Worm (Caenorhabditis elegans) whole organism, L3 larva: ENCODE results near the gene Y43F8B.14.

Source experiments
- ZK546.5 ChIP-seq: sonication (generic microtip); optimal IDR thresholded peaks from 2 replicates; lab custom pipeline; 2017; ENCODE audit warnings: missing biosample characterization, missing genetic modification characterization
- ama-1 ChIP-seq: fragments of 150-350 bp; optimal IDR thresholded peaks from 2 replicates; lab custom pipeline; 2018
- ceh-16 ChIP-seq: sonication (generic microtip); optimal IDR thresholded peaks from 2 replicates; lab custom pipeline; 2017; ENCODE audit warnings: missing biosample characterization, missing genetic modification characterization
- ceh-82 ChIP-seq: fragments of 150-350 bp; optimal IDR thresholded peaks from 2 replicates; lab custom pipeline; 2014; ENCODE audit warnings: missing biosample characterization, missing genetic modification characterization
- ceh-9 ChIP-seq: sonication (generic microtip); optimal IDR thresholded peaks from 2 replicates; lab custom pipeline; 2018; ENCODE audit warnings: missing biosample characterization, missing genetic modification characterization
- daf-12 ChIP-seq: fragments of 150-350 bp; optimal IDR thresholded peaks from 2 replicates; lab custom pipeline; 2014; ENCODE audit warnings: missing biosample characterization, missing genetic modification reagents, missing genetic modification characterization
- egl-27 ChIP-seq: sonication (generic microtip); optimal IDR thresholded peaks from 4 replicates; lab custom pipeline; 2017; ENCODE audit warnings: missing biosample characterization, missing genetic modification reagents, missing genetic modification characterization
- egl-5 ChIP-seq: fragments of 150-350 bp; optimal IDR thresholded peaks from 2 replicates; lab custom pipeline; 2017; ENCODE audit warnings: missing biosample characterization, missing genetic modification reagents, missing genetic modification characterization, inconsistent platforms
- elt-1 ChIP-seq: fragments of 150-350 bp; optimal IDR thresholded peaks from 2 replicates; lab custom pipeline; 2014; ENCODE audit warnings: missing biosample characterization, missing genetic modification characterization
- elt-2 ChIP-seq: sonication (generic microtip); optimal IDR thresholded peaks from 2 replicates; lab custom pipeline; 2016; ENCODE audit warnings: missing genetic modification reagents, mild to moderate bottlenecking, missing genetic modification characterization, missing compliant biosample characterization
- eor-1 ChIP-seq, 2 experiments: fragments of 150-350 bp; optimal IDR thresholded peaks; 2 replicates each; lab custom pipeline; 2014 to 2018; ENCODE audit warnings: missing biosample characterization in 2 of 2, missing genetic modification characterization in 2 of 2
- fkh-10 ChIP-seq: sonication (generic microtip); optimal IDR thresholded peaks from 2 replicates; lab custom pipeline; 2017; ENCODE audit warnings: missing biosample characterization, missing genetic modification reagents, missing genetic modification characterization
- fkh-2 ChIP-seq: fragments of 150-350 bp; optimal IDR thresholded peaks from 2 replicates; lab custom pipeline; 2014; ENCODE audit warnings: missing biosample characterization, missing genetic modification reagents, missing genetic modification characterization
- fos-1 ChIP-seq: fragments of 150-350 bp; optimal IDR thresholded peaks from 2 replicates; lab custom pipeline; 2014; ENCODE audit warnings: missing biosample characterization, missing genetic modification characterization
- jun-1 ChIP-seq: fragments of 150-350 bp; optimal IDR thresholded peaks from 2 replicates; lab custom pipeline; 2014; ENCODE audit warnings: missing biosample characterization, missing genetic modification reagents, missing genetic modification characterization
- lin-15B ChIP-seq: fragments of 150-350 bp; optimal IDR thresholded peaks from 2 replicates; lab custom pipeline; 2014; ENCODE audit warnings: missing biosample characterization, missing genetic modification characterization
- lin-39 ChIP-seq: fragments of 150-350 bp; optimal IDR thresholded peaks from 2 replicates; lab custom pipeline; 2018; ENCODE audit warnings: missing biosample characterization, missing genetic modification reagents, missing genetic modification characterization
- mdl-1 ChIP-seq: fragments of 150-350 bp; optimal IDR thresholded peaks from 2 replicates; lab custom pipeline; 2014; ENCODE audit warnings: missing biosample characterization, missing genetic modification characterization
- mml-1 ChIP-seq: fragments of 150-350 bp; sonication (generic microtip); optimal IDR thresholded peaks from 3 replicates; lab custom pipeline; 2014; ENCODE audit warnings: missing biosample characterization, missing genetic modification characterization
- nhr-23 ChIP-seq: fragments of 150-350 bp; optimal IDR thresholded peaks from 2 replicates; lab custom pipeline; 2014; ENCODE audit warnings: missing biosample characterization, missing genetic modification reagents, missing genetic modification characterization
- nhr-237 ChIP-seq: fragments of 150-350 bp; optimal IDR thresholded peaks from 2 replicates; lab custom pipeline; 2014; ENCODE audit warnings: missing biosample characterization, missing genetic modification characterization
- nhr-25 ChIP-seq: sonication (generic microtip); optimal IDR thresholded peaks from 2 replicates; lab custom pipeline; 2017; ENCODE audit warnings: missing biosample characterization, missing genetic modification characterization
- nhr-28 ChIP-seq: fragments of 150-350 bp; optimal IDR thresholded peaks from 2 replicates; lab custom pipeline; 2014; ENCODE audit warnings: missing biosample characterization, missing genetic modification characterization
- nhr-43 ChIP-seq: sonication (generic microtip); optimal IDR thresholded peaks from 2 replicates; lab custom pipeline; 2016; ENCODE audit warnings: mild to moderate bottlenecking, missing genetic modification characterization, missing compliant biosample characterization; ENCODE audit not compliant: poor library complexity, severe bottlenecking
- nhr-67 ChIP-seq: fragments of 150-350 bp; optimal IDR thresholded peaks from 2 replicates; lab custom pipeline; 2014; ENCODE audit warnings: missing biosample characterization, missing genetic modification characterization
- nhr-76 ChIP-seq: fragments of 150-350 bp; sonication (generic microtip); optimal IDR thresholded peaks from 5 replicates; lab custom pipeline; 2014; ENCODE audit warnings: missing biosample characterization, missing genetic modification characterization
- pha-4 ChIP-seq: fragments of 150-350 bp; optimal IDR thresholded peaks from 2 replicates; lab custom pipeline; 2014; ENCODE audit warnings: missing biosample characterization, missing genetic modification reagents, missing genetic modification characterization
- pqm-1 ChIP-seq: fragments of 150-350 bp; optimal IDR thresholded peaks from 2 replicates; lab custom pipeline; 2017; ENCODE audit warnings: missing biosample characterization, missing genetic modification characterization, inconsistent platforms
- snpc-4 ChIP-seq: fragments of 150-350 bp; optimal IDR thresholded peaks from 2 replicates; lab custom pipeline; 2014; ENCODE audit warnings: missing biosample characterization, missing genetic modification characterization
- ztf-11 ChIP-seq: fragments of 150-350 bp; optimal IDR thresholded peaks from 2 replicates; lab custom pipeline; 2014; ENCODE audit warnings: missing biosample characterization, missing genetic modification characterization
- ztf-4 ChIP-seq: fragments of 150-350 bp; optimal IDR thresholded peaks from 2 replicates; lab custom pipeline; 2014; ENCODE audit warnings: missing biosample characterization, missing genetic modification characterization

Y43F8B.14 gene

ce11 chrV:19432030-19432429 is 23.7 kb downstream of the Y43F8B.14 start:
- TF ChIP-seq lin-15B, result no peak
- no peak for TF ChIP-seq ama-1
- peak; percentile 40 for TF ChIP-seq elt-2
- no peak for TF ChIP-seq fos-1 (tag; lab: Kevin White, UChicago)

- TF ChIP-seq nhr-67 (tag; lab: Kevin White, UChicago) (no peak), fkh-2 (tag; lab: Kevin White, UChicago) (no peak)
Observed at ce11 chrV:19431036-19431435, 24.7 kb downstream of the Y43F8B.14 start, which contains the start of gene srw-85. Gene srw-85, minus strand, starts transcription at chrV:19431136.

- TF ChIP-seq nhr-43, result no peak
- no peak for TF ChIP-seq ztf-11 (tag; lab: Kevin White, UChicago)
- TF ChIP-seq egl-5 (tag; lab: Kevin White, UChicago), result no peak
- TF ChIP-seq fkh-10 (GFP tag; lab: Kevin White, UChicago), result no peak
- TF ChIP-seq ceh-16, result no peak
- no peak for TF ChIP-seq elt-2
- TF ChIP-seq eor-1 (tag; optimal IDR thresholded peaks at IDR 0.05; lab: Kevin White, UChicago), result no peak
- no peak for TF ChIP-seq ceh-82
- no peak for TF ChIP-seq nhr-28 (tag; lab: Kevin White, UChicago)
- TF ChIP-seq ztf-4 (tag; lab: Kevin White, UChicago), result no peak
- no peak for TF ChIP-seq lin-15B
- no peak for TF ChIP-seq snpc-4 (tag; lab: Kevin White, UChicago)
- no peak for TF ChIP-seq ZK546.5 (tag; lab: Kevin White, UChicago)
Observed at ce11 chrV:19430351-19430913, 25.3 kb downstream of the Y43F8B.14 start.

- TF ChIP-seq nhr-23 (tag; lab: Kevin White, UChicago) (peak; percentile 28), nhr-43 (peak; percentile 21), lin-39 (tag; lab: Kevin White, UChicago) (no peak), ztf-4 (tag; lab: Kevin White, UChicago) (no peak), pha-4 (tag; lab: Kevin White, UChicago) (no peak), elt-1 (peak; percentile 99), ztf-11 (tag; lab: Kevin White, UChicago) (no peak), nhr-25 (peak; percentile 53)
Observed at ce11 chrV:19429605-19430004, 26.2 kb downstream of the Y43F8B.14 start.

- TF ChIP-seq mml-1 (tag; lab: Kevin White, UChicago) (no peak), egl-27 (tag; lab: Kevin White, UChicago) (no peak), ceh-16 (no peak), daf-12 (no peak), ZK546.5 (tag; lab: Kevin White, UChicago) (no peak), snpc-4 (tag; lab: Kevin White, UChicago) (no peak), nhr-25 (peak; percentile 32), elt-1 (peak; percentile 95), jun-1 (tag; lab: Kevin White, UChicago) (no peak), fkh-10 (GFP tag; lab: Kevin White, UChicago) (no peak)
Observed at ce11 chrV:19428936-19429335, 26.8 kb downstream of the Y43F8B.14 start.

ce11 chrV:19428097-19428496 is 27.7 kb downstream of the Y43F8B.14 start:
- TF ChIP-seq ZK546.5 (tag; lab: Kevin White, UChicago) (no peak), nhr-237 (no peak), ztf-11 (tag; lab: Kevin White, UChicago) (no peak), nhr-76 (tag; lab: Kevin White, UChicago) (no peak), mdl-1 (tag; lab: Kevin White, UChicago) (no peak), nhr-67 (tag; lab: Kevin White, UChicago) (no peak), daf-12 (no peak), nhr-25 (peak; percentile 29), jun-1 (tag; lab: Kevin White, UChicago) (no peak), lin-39 (tag; lab: Kevin White, UChicago) (no peak), ceh-9 (no peak), fkh-2 (tag; lab: Kevin White, UChicago) (no peak), elt-1 (peak; percentile 86), pqm-1 (tag; lab: Kevin White, UChicago) (no peak), egl-27 (tag; lab: Kevin White, UChicago) (no peak), nhr-43 (peak; percentile 27), nhr-23 (tag; lab: Kevin White, UChicago) (no peak), lin-15B (no peak)
